Worm (Caenorhabditis elegans) whole organism, L1 larva: ENCODE results near the gene sri-10.

Experiments used
- C34B4.2 ChIP-seq: sonication (generic microtip); optimal IDR thresholded peaks from 2 replicates; lab custom pipeline; 2017; ENCODE audit warnings: mild to moderate bottlenecking, missing genetic modification characterization, missing compliant biosample characterization
- alr-1 ChIP-seq: fragments of 200-800 bp; sonication (Bioruptor generic); optimal IDR thresholded peaks from 2 replicates; lab custom pipeline; 2018; ENCODE audit warnings: borderline replicate concordance, mild to moderate bottlenecking, missing genetic modification characterization, missing compliant biosample characterization
- aly-2 ChIP-seq: fragments of 150-350 bp; optimal IDR thresholded peaks from 2 replicates; lab custom pipeline; 2014; ENCODE audit warnings: missing biosample characterization, missing genetic modification characterization
- ceh-82 ChIP-seq, 3 experiments: fragments of 150-350 bp in 1 of 3; sonication (generic microtip) in 2 of 3; optimal IDR thresholded peaks; 2 replicates each; lab custom pipeline; 2014 to 2017; ENCODE audit warnings: missing biosample characterization in 3 of 3, missing genetic modification characterization in 3 of 3
- ceh-90 ChIP-seq: sonication (generic microtip); optimal IDR thresholded peaks from 2 replicates; lab custom pipeline; 2016; ENCODE audit warnings: missing genetic modification characterization, missing compliant biosample characterization
- ces-1 ChIP-seq: fragments of 150-350 bp; optimal IDR thresholded peaks from 2 replicates; lab custom pipeline; 2014; ENCODE audit warnings: missing biosample characterization, missing genetic modification reagents, missing genetic modification characterization
- dsc-1 ChIP-seq: sonication (generic microtip); optimal IDR thresholded peaks from 2 replicates; lab custom pipeline; 2016; ENCODE audit warnings: mild to moderate bottlenecking, missing genetic modification characterization, missing compliant biosample characterization
- efl-3 ChIP-seq: fragments of 200-800 bp; sonication (Bioruptor generic); optimal IDR thresholded peaks from 2 replicates; lab custom pipeline; 2018; ENCODE audit warnings: mild to moderate bottlenecking, missing genetic modification characterization, missing compliant biosample characterization
- elt-2 ChIP-seq: sonication (generic microtip); optimal IDR thresholded peaks from 2 replicates; lab custom pipeline; 2016; ENCODE audit warnings: missing genetic modification characterization, mild to moderate bottlenecking, inconsistent platforms, missing compliant biosample characterization, missing genetic modification reagents
- fkh-10 ChIP-seq: sonication (generic microtip); optimal IDR thresholded peaks from 2 replicates; lab custom pipeline; 2017; ENCODE audit warnings: missing biosample characterization, missing genetic modification reagents, missing genetic modification characterization
- fkh-8 ChIP-seq: sonication (generic microtip); optimal IDR thresholded peaks from 2 replicates; lab custom pipeline; 2016; ENCODE audit warnings: mild to moderate bottlenecking, missing genetic modification characterization, missing compliant biosample characterization
- fos-1 ChIP-seq: fragments of 150-350 bp; optimal IDR thresholded peaks from 2 replicates; lab custom pipeline; 2014; ENCODE audit warnings: missing biosample characterization, missing genetic modification characterization
- hlh-4 ChIP-seq: sonication (generic microtip); optimal IDR thresholded peaks from 2 replicates; lab custom pipeline; 2016; ENCODE audit warnings: mild to moderate bottlenecking, missing genetic modification characterization, missing compliant biosample characterization
- hpl-2 ChIP-seq: fragments of 150-350 bp; optimal IDR thresholded peaks from 2 replicates; lab custom pipeline; 2014; ENCODE audit warnings: missing biosample characterization, missing genetic modification reagents, missing genetic modification characterization
- irx-1 ChIP-seq: sonication (generic microtip); optimal IDR thresholded peaks from 2 replicates; lab custom pipeline; 2016; ENCODE audit warnings: missing genetic modification characterization, missing compliant biosample characterization
- isw-1 ChIP-seq: fragments of 200-800 bp; sonication (Bioruptor generic); IDR thresholded peaks from 2 replicates; pipeline ENCODE4 v1.3.6; 2022; ENCODE audit warnings: missing genetic modification characterization, missing compliant biosample characterization
- lin-14 ChIP-seq: fragments of 200-800 bp; sonication (Bioruptor generic); optimal IDR thresholded peaks from 2 replicates; lab custom pipeline; 2018; ENCODE audit warnings: mild to moderate bottlenecking, missing genetic modification characterization, moderate library complexity, missing compliant biosample characterization
- lin-35 ChIP-seq, 2 experiments: fragments of 150-350 bp; optimal IDR thresholded peaks; 2 replicates each; lab custom pipeline; 2014; ENCODE audit warnings: missing biosample characterization in 2 of 2, missing genetic modification characterization in 2 of 2, missing genetic modification reagents in 2 of 2
- lsy-2 ChIP-seq, 2 experiments: fragments of 150-350 bp; optimal IDR thresholded peaks; 2 replicates each; lab custom pipeline; 2014; ENCODE audit warnings: missing biosample characterization in 2 of 2, missing genetic modification characterization in 2 of 2
- mdl-1 ChIP-seq, 2 experiments: fragments of 150-350 bp; optimal IDR thresholded peaks; 2 replicates each; lab custom pipeline; 2014 to 2017; ENCODE audit warnings: missing biosample characterization in 2 of 2, missing genetic modification characterization in 2 of 2, inconsistent platforms in 1 of 2
- mep-1 ChIP-seq: fragments of 150-350 bp; optimal IDR thresholded peaks from 2 replicates; lab custom pipeline; 2014; ENCODE audit warnings: missing biosample characterization, missing genetic modification characterization
- nhr-12 ChIP-seq: sonication (generic microtip); optimal IDR thresholded peaks from 2 replicates; lab custom pipeline; 2017; ENCODE audit warnings: missing biosample characterization, missing genetic modification characterization
- nhr-47 ChIP-seq: sonication (generic microtip); optimal IDR thresholded peaks from 2 replicates; lab custom pipeline; 2016; ENCODE audit warnings: mild to moderate bottlenecking, missing genetic modification characterization, moderate library complexity, missing compliant biosample characterization
- nhr-71 ChIP-seq: sonication (generic microtip); optimal IDR thresholded peaks from 2 replicates; lab custom pipeline; 2016; ENCODE audit warnings: mild to moderate bottlenecking, missing genetic modification characterization, moderate library complexity, missing compliant biosample characterization
- nhr-85 ChIP-seq: sonication (generic microtip); peaks from one replicate; lab custom pipeline; 2016; ENCODE audit warnings: missing genetic modification characterization, inconsistent platforms, missing compliant biosample characterization
- pax-3 ChIP-seq: fragments of 200-800 bp; sonication (Bioruptor generic); optimal IDR thresholded peaks from 2 replicates; lab custom pipeline; 2018; ENCODE audit warnings: mild to moderate bottlenecking, missing genetic modification characterization, moderate library complexity, missing compliant biosample characterization
- rnt-1 ChIP-seq: sonication (generic microtip); optimal IDR thresholded peaks from 2 replicates; lab custom pipeline; 2016; ENCODE audit warnings: mild to moderate bottlenecking, missing genetic modification characterization, moderate library complexity, missing compliant biosample characterization
- snu-23 ChIP-seq: sonication (generic microtip); optimal IDR thresholded peaks from 2 replicates; lab custom pipeline; 2016; ENCODE audit warnings: missing genetic modification characterization, missing compliant biosample characterization
- sptf-1 ChIP-seq: fragments of 150-350 bp; optimal IDR thresholded peaks from 2 replicates; lab custom pipeline; 2014; ENCODE audit warnings: missing biosample characterization, missing genetic modification characterization
- sup-37 ChIP-seq: fragments of 200-800 bp; sonication (Bioruptor generic); optimal IDR thresholded peaks from 2 replicates; lab custom pipeline; 2018; ENCODE audit warnings: mild to moderate bottlenecking, missing genetic modification characterization, missing compliant biosample characterization
- tbx-2 ChIP-seq: sonication (generic microtip); optimal IDR thresholded peaks from 2 replicates; lab custom pipeline; 2016; ENCODE audit warnings: missing genetic modification characterization, missing compliant biosample characterization
- unc-130 ChIP-seq: fragments of 150-350 bp; optimal IDR thresholded peaks from 2 replicates; lab custom pipeline; 2017; ENCODE audit warnings: missing biosample characterization, missing genetic modification characterization, inconsistent platforms
- unc-86 ChIP-seq: sonication (generic microtip); optimal IDR thresholded peaks from 2 replicates; lab custom pipeline; 2016; ENCODE audit warnings: missing genetic modification characterization, missing compliant biosample characterization
- xbp-1 ChIP-seq: sonication (generic microtip); optimal IDR thresholded peaks from 2 replicates; lab custom pipeline; 2016; ENCODE audit warnings: missing genetic modification characterization, missing compliant biosample characterization
- zag-1 ChIP-seq: fragments of 150-350 bp; optimal IDR thresholded peaks from 2 replicates; lab custom pipeline; 2014; ENCODE audit warnings: missing biosample characterization, missing genetic modification characterization
- ztf-11 ChIP-seq, 2 experiments: sonication (generic microtip); optimal IDR thresholded peaks; 2 replicates each; lab custom pipeline; 2016 to 2017; ENCODE audit warnings: missing genetic modification characterization in 2 of 2, missing biosample characterization in 1 of 2, missing compliant biosample characterization in 1 of 2
- ztf-4 ChIP-seq: fragments of 150-350 bp; optimal IDR thresholded peaks from 2 replicates; lab custom pipeline; 2014; ENCODE audit warnings: missing biosample characterization, missing genetic modification characterization

sri-10 gene

DNA sequence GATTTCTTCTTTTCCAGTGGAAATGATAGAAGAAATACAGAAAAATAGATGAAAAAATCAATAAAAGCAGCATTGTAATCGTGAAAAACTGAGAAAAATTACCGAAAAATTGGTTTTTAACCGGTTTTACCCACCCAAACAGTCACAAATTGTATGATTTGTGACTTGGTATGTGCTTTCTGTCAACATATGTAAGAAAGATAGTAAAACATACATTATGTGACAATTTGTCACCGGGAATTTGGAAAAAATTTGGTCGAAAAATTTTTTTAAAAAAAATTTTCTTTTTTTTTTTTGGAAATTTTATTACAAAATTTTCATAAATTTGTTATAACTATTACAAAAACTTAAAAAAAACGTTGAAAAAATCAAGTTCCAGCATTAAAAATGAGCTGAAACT lies 30.8 kb upstream of the sri-10 start, which contains the start of gene cyp-33D3:
Gene cyp-33D3 (minus strand): TSS at position 101 of the 400 bp plus-strand sequence.
- TF ChIP-seq alr-1 (tag; lab: Kevin White, UChicago) (no peak), efl-3 (no peak), pax-3 (tag; lab: Kevin White, UChicago) (no peak), irx-1 (tag; lab: Kevin White, UChicago) (no peak), zag-1 (no peak), nhr-47 (tag; lab: Kevin White, UChicago) (no peak), snu-23 (GFP tag; lab: Kevin White, UChicago) (no peak), fkh-10 (no peak), ceh-82 (tag; optimal IDR thresholded peaks at IDR 0.05; lab: Kevin White, UChicago) (no peak), mep-1 (no peak)

- TF ChIP-seq aly-2 (tag; lab: Kevin White, UChicago) (no peak), fkh-8 (tag; lab: Kevin White, UChicago) (peak; percentile 18), hlh-4 (tag; lab: Kevin White, UChicago) (peak; percentile 93)
These were observed 21.1 kb upstream of the sri-10 start for ce11 chrV:18827374-18827773.

- TF ChIP-seq lin-14 (GFP tag; lab: Kevin White, UChicago) (peak; percentile 37), snu-23 (GFP tag; lab: Kevin White, UChicago) (peak; percentile 1), tbx-2 (no peak), nhr-71 (tag; lab: Kevin White, UChicago) (no peak), elt-2 (peak; percentile 82), sptf-1 (tag; lab: Kevin White, UChicago) (no peak), ceh-90 (tag; lab: Kevin White, UChicago) (no peak), ztf-11 (tag; optimal IDR thresholded peaks at IDR 0.05; lab: Kevin White, UChicago) (no peak), nhr-85 (tag; lab: Kevin White, UChicago) (no peak)
- TF ChIP-seq, all 84 proteins: peak for 3
These were observed 20.1 kb upstream of the sri-10 start for ce11 chrV:18826445-18826844.

- TF ChIP-seq fkh-10: peak; percentile 91
- peak; percentile 45 for TF ChIP-seq lin-14 (GFP tag; lab: Kevin White, UChicago)
- TF ChIP-seq nhr-85 (tag; lab: Kevin White, UChicago): peak; percentile 32
- TF ChIP-seq C34B4.2 (tag; lab: Kevin White, UChicago): no peak
- TF ChIP-seq fos-1 (tag; lab: Kevin White, UChicago): no peak
- TF ChIP-seq dsc-1 (tag; lab: Kevin White, UChicago): no peak
- TF ChIP-seq lsy-2 (tag; optimal IDR thresholded peaks at IDR 0.05; lab: Kevin White, UChicago): no peak
- no peak for TF ChIP-seq ztf-4 (tag; lab: Kevin White, UChicago)
- no peak for TF ChIP-seq nhr-12
- TF ChIP-seq ces-1: no peak
- TF ChIP-seq, all 84 proteins: peak for 3
These were observed 15.3 kb upstream of the sri-10 start for ce11 chrV:18821569-18821968.

ce11 chrV:18819643-18820042 lies 13.3 kb upstream of the sri-10 start, which contains the start of gene ncs-5:
Gene ncs-5, plus strand, starts transcription at chrV:18819766.
- TF ChIP-seq rnt-1 (no peak), irx-1 (tag; lab: Kevin White, UChicago) (no peak), hpl-2 (no peak), mep-1 (no peak), unc-86 (tag; lab: Kevin White, UChicago) (no peak), xbp-1 (tag; lab: Kevin White, UChicago) (no peak), unc-130 (tag; lab: Kevin White, UChicago) (no peak), isw-1 (GFP tag; lab: Robert Waterston, UW) (no peak), lin-35 (GFP tag; optimal IDR thresholded peaks at IDR 0.05; lab: Kevin White, UChicago) (no peak), sup-37 (GFP tag; lab: Kevin White, UChicago) (no peak), mdl-1 (tag; optimal IDR thresholded peaks at IDR 0.05; lab: Kevin White, UChicago) (no peak), ces-1 (no peak)
